Fruit fly (Drosophila melanogaster) whole organism, wandering third instar larva: ENCODE data around the gene Jhbp4.

Source experiments
- CG32264 ChIP-seq: fragments of 200-800 bp; sonication (Bioruptor generic); optimal IDR thresholded peaks from 2 replicates; lab custom pipeline; 2016; ENCODE audit warnings: missing biosample characterization, missing genetic modification characterization
- CrebA ChIP-seq: fragments of 200-800 bp; sonication (Bioruptor generic); optimal IDR thresholded peaks from 2 replicates; lab custom pipeline; 2016; ENCODE audit warnings: missing biosample characterization, mild to moderate bottlenecking, missing genetic modification characterization, borderline replicate concordance
- Dfd ChIP-seq: fragments of >200 bp; optimal IDR thresholded peaks from 2 replicates; lab custom pipeline; 2017; ENCODE audit warnings: missing biosample characterization, missing genetic modification characterization
- Vsx2 ChIP-seq: fragments of 200-300, 225-300 bp; sonication (Bioruptor generic); optimal IDR thresholded peaks from 2 replicates; lab custom pipeline; 2018; ENCODE audit warnings: missing biosample characterization, missing genetic modification characterization; ENCODE audit not compliant: partially characterized antibody

DNA sequence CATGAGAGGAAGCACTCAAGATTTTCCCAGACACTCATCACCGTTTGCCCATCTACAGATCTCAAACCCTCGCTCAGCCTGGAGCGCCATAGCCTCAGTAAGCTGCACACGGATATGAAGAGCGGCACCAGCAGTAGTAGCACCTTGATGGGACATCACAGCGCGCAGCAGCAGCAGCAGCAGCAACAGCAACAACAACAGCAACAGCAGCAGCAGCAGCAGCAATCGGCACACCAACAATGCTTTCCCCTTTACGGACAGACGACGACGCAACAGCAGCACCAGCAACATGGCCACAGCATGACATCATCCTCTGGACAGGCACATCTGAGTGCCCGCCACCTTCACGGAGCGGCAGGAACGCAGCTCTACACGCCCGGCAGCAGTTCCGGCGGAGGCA is 3.7 kb upstream of the Jhbp4 start:
- peak; percentile 95 for TF ChIP-seq Dfd (GFP tag; lab: Kevin White, UChicago)
- TF ChIP-seq Vsx2 (GFP tag; lab: Kevin White, UChicago) = no peak
- no peak for TF ChIP-seq CG32264 (GFP tag; lab: Kevin White, UChicago)
- TF ChIP-seq CrebA (GFP tag; lab: Kevin White, UChicago) = no peak
